Fruit fly (Drosophila melanogaster): ENCODE data around the gene CG6985.

CG6985 gene

DNA sequence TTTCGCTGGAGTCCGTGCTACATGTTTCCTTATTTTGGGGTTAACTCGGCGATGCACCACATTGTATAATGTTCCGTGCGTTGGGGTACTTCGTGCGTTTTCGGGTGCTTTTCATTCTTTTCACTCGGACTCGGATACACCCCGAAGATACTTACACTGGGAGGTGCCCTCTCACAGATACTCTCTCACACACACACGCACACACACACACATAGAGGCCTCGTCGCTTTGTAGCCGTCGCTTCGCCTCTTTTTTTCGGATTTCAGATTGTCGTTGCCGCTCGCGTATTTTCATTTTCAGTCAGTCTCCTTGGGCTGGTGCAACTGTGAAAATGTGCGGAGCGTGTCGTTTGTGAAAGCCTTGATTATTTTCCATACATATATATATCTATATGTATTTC, 40.5 kb downstream of the CG6985 start (continued):
- TF ChIP-seq lov (optimal IDR thresholded peaks at IDR 0.05) (no peak), lov (GFP tag; IDR thresholded peaks at IDR 0.05) (peak; percentile 54; the same call in 1 of the 3 replicates), Jarid2 (GFP tag; optimal IDR thresholded peaks at IDR 0.05) (peak; percentile 56), PHDP (tag; optimal IDR thresholded peaks at IDR 0.05) (peak; percentile 11), CG11247 (GFP tag; IDR thresholded peaks at IDR 0.05) (0 out of 2 replicates have a peak, but pooled peaks have one; percentile 11), Hand (GFP tag; optimal IDR thresholded peaks at IDR 0.05) (peak; percentile 34), pros (GFP tag; optimal IDR thresholded peaks at IDR 0.05) (peak; percentile 2), CG1832 (GFP tag; optimal IDR thresholded peaks at IDR 0.05) (no peak), bsh (GFP tag; optimal IDR thresholded peaks at IDR 0.05) (peak in 1 of 2 experiments; percentile 14), CG18262 (tag; optimal IDR thresholded peaks at IDR 0.05) (peak; percentile 2), gce (GFP tag; IDR thresholded peaks at IDR 0.05) (0 out of 3 replicates have a peak, but pooled peaks have one; percentile 22), odd (GFP tag; optimal IDR thresholded peaks at IDR 0.05) (peak; percentile 14), CG15073 (GFP tag; optimal IDR thresholded peaks at IDR 0.05) (no peak), vvl (GFP tag; IDR thresholded peaks at IDR 0.05) (peak; percentile 48; the same call in 1 of the 2 replicates), CG12155 (GFP tag; optimal IDR thresholded peaks at IDR 0.05) (no peak), zen2 (GFP tag; IDR thresholded peaks at IDR 0.05; ENCODE audit: partially characterized antibody) (0 out of 3 replicates have a peak, but pooled peaks have one; percentile 37), Adf1 (GFP tag; IDR thresholded peaks at IDR 0.05) (peak; percentile 61; the same call in 1 of the 2 replicates), Dbx (GFP tag; IDR thresholded peaks at IDR 0.05) (peak; percentile 36; the same call in 2 of the 3 replicates), dm (GFP tag; optimal IDR thresholded peaks at IDR 0.05) (no peak), CG10543 (GFP tag; optimal IDR thresholded peaks at IDR 0.05) (peak; percentile 45), CG2712 (tag; optimal IDR thresholded peaks at IDR 0.05) (peak; percentile 0), CG6765 (GFP tag; optimal IDR thresholded peaks at IDR 0.05) (peak; percentile 41), CHES-1-like (GFP tag; optimal IDR thresholded peaks at IDR 0.05) (peak; percentile 2), Pdp1 (GFP tag; optimal IDR thresholded peaks at IDR 0.05) (peak in 1 of 2 experiments; percentile 93), gfzf (GFP tag; optimal IDR thresholded peaks at IDR 0.05) (no peak), CG8765 (GFP tag; IDR thresholded peaks at IDR 0.05) (peak; percentile 96), CG15601 (tag; optimal IDR thresholded peaks at IDR 0.05) (no peak), sd (tag; optimal IDR thresholded peaks at IDR 0.05) (peak; percentile 22), kni (GFP tag; optimal IDR thresholded peaks at IDR 0.05) (no peak), CG6254 (GFP tag; optimal IDR thresholded peaks at IDR 0.05) (peak; percentile 28), CG11723 (GFP tag; optimal IDR thresholded peaks at IDR 0.05) (no peak), caup (GFP tag; optimal IDR thresholded peaks at IDR 0.05; ENCODE audit: severe bottlenecking) (peak; percentile 8), Stat92E (GFP tag; optimal IDR thresholded peaks at IDR 0.05) (peak in 1 of 3 experiments; percentile 36), onecut (GFP tag; IDR thresholded peaks at IDR 0.05) (peak; percentile 53), CG12219 (GFP tag; optimal IDR thresholded peaks at IDR 0.05) (peak; percentile 28), Nf-YC (tag; optimal IDR thresholded peaks at IDR 0.05) (peak; percentile 18), zen (tag; optimal IDR thresholded peaks at IDR 0.05) (peak; percentile 8), kah (GFP tag; optimal IDR thresholded peaks at IDR 0.05) (peak; percentile 17), chm (GFP tag; IDR thresholded peaks at IDR 0.05) (peak; percentile 61; the same call in 1 of the 2 replicates), chinmo (GFP tag; IDR thresholded peaks at IDR 0.05; ENCODE audit: partially characterized antibody) (peak; percentile 91), sens-2 (GFP tag; IDR thresholded peaks at IDR 0.05) (no peak), CG14014 (GFP tag; IDR thresholded peaks at IDR 0.05) (peak; percentile 53; the same call in 1 of the 2 replicates), dysf (GFP tag; IDR thresholded peaks at IDR 0.05) (0 out of 3 replicates have a peak, but pooled peaks have one; percentile 19), CG34224 (GFP tag; IDR thresholded peaks at IDR 0.05; ENCODE audit: partially characterized antibody) (0 out of 3 replicates have a peak, but pooled peaks have one; percentile 9), CG10366 (GFP tag; IDR thresholded peaks at IDR 0.05) (peak; percentile 30; the same call in 1 of the 2 replicates), gcm (GFP tag; optimal IDR thresholded peaks at IDR 0.05) (peak; percentile 2), CG13424 (tag; optimal IDR thresholded peaks at IDR 0.05) (peak; percentile 2), CG12769 (tag; optimal IDR thresholded peaks at IDR 0.05) (peak; percentile 7)
